Worm (Caenorhabditis elegans): Measurements from ENCODE around the gene F21A3.2.

DNA sequence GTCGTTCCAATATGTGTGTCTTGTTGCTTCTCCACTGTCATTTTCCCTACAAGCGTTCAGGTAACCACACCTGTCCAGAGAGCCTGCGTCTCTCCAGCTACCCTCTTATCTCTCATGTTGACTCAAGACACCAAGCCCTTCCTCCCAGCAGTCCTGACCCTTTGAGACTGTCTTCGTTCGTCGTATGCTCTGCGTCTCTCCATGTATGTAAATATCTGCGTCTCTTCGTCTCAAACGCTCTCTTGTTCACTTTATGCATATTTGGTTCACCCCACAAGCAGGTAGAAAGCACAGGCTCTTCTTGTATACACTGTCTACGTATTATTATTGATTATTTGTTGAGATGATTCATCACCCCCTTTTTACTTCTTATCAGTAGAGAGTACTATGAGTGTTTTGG, 36.0 kb downstream of the F21A3.2 start:
- no peak for TF ChIP-seq ref-1 (GFP tag; conservative IDR thresholded peaks at IDR 0.05)
- TF ChIP-seq T22C8.4 (GFP tag; IDR thresholded peaks at IDR 0.05), result no peak
- TF ChIP-seq cog-1 (tag; optimal IDR thresholded peaks at IDR 0.05), result peak; percentile 12
- no peak for TF ChIP-seq med-1 (GFP tag; optimal IDR thresholded peaks at IDR 0.05; ENCODE audit: insufficient read depth)
- no peak for TF ChIP-seq klf-2 (GFP tag; conservative IDR thresholded peaks at IDR 0.05)
- TF ChIP-seq flt-1 (GFP tag; IDR thresholded peaks at IDR 0.05), result no peak
- no peak for TF ChIP-seq tab-1 (GFP tag; IDR thresholded peaks at IDR 0.05)
- TF ChIP-seq ztf-23 (GFP tag; IDR thresholded peaks at IDR 0.05), result no peak
